Worm (Caenorhabditis elegans) whole organism, midembryonic: Measurements from ENCODE around the gene daf-31.

ENCODE experiments used
- T22C8.4 ChIP-seq: fragments of 200-800 bp; sonication (Bioruptor generic); IDR thresholded peaks from 2 replicates; pipeline ENCODE4 v1.3.6; 2022; ENCODE audit warnings: missing genetic modification characterization, missing compliant biosample characterization
- flt-1 ChIP-seq: fragments of 200-800 bp; sonication (Bioruptor generic); IDR thresholded peaks from 2 replicates; pipeline ENCODE4 v1.3.6; 2022; ENCODE audit warnings: missing genetic modification characterization, missing compliant biosample characterization
- med-1 ChIP-seq: sonication (generic microtip); optimal IDR thresholded peaks from 2 replicates; lab custom pipeline; 2017; ENCODE audit warnings: missing genetic modification characterization, mild to moderate bottlenecking, missing compliant biosample characterization, antibody characterized with exemption, missing genetic modification reagents; ENCODE audit not compliant: insufficient read depth
- ztf-29 ChIP-seq: fragments of 200-800 bp; sonication (Bioruptor generic); IDR thresholded peaks from 2 replicates; pipeline ENCODE4 v1.3.6; 2022; ENCODE audit warnings: missing genetic modification reagents, missing genetic modification characterization, missing compliant biosample characterization

DNA sequence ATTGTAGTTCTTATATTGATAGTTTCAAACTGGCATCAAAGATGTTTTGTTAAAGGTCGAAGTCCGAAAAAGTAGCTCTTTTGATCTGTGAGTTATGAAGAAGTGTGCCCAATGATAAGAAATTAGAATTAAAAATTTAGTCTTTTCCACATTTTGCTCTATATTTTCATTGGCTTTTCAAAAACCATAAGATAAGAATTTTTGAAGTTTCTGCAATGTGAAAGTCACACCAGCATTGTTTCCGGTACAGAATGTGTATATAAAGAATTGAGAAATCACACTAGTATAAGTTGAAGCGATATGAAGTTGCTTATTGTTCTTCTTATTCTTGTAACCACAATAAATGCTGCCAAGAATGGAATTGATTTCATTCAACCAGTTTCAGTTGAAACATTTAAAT, 42.5 kb downstream of the daf-31 start, which contains the start of gene lys-10:
- no peak for TF ChIP-seq med-1 (GFP tag; lab: Kevin White, UChicago)
- no peak for TF ChIP-seq flt-1 (GFP tag; lab: Robert Waterston, UW)
- no peak for TF ChIP-seq T22C8.4 (GFP tag; lab: Robert Waterston, UW)
- no peak for TF ChIP-seq ztf-29 (GFP tag; lab: Robert Waterston, UW)
